Worm (Caenorhabditis elegans) whole organism, early embryonic: ENCODE results near the gene cyp-14A4.

Experiments used
- ama-1 ChIP-seq: fragments of 150-350 bp; optimal IDR thresholded peaks from 2 replicates; lab custom pipeline; 2014
- hmg-4 ChIP-seq: fragments of 200-800 bp; sonication (Bioruptor generic); optimal IDR thresholded peaks from 2 replicates; lab custom pipeline; 2018; ENCODE audit warnings: mild to moderate bottlenecking, missing genetic modification characterization, missing compliant biosample characterization
- scrt-1 ChIP-seq: fragments of 200-800 bp; sonication (Bioruptor generic); IDR thresholded peaks from 2 replicates; pipeline ENCODE4 v1.3.6; 2022; ENCODE audit warnings: missing genetic modification characterization, missing compliant biosample characterization

- no peak for TF ChIP-seq hmg-4 (GFP tag; lab: Kevin White, UChicago)
- TF ChIP-seq ama-1 (lab: Kevin White, UChicago): no peak
- TF ChIP-seq scrt-1 (GFP tag; lab: Robert Waterston, UW): no peak
Measured at ce11 chrX:13278876-13279275, 5.1 kb downstream of the cyp-14A4 start, which contains the start of gene phf-33.
